Worm (Caenorhabditis elegans): ENCODE data around the gene F48A11.4.

- TF ChIP-seq W03F9.2 (tag; optimal IDR thresholded peaks at IDR 0.05) = peak; percentile 93
- peak; percentile 49 for TF ChIP-seq him-1 (tag; optimal IDR thresholded peaks at IDR 0.05)
These were observed 38.7 kb upstream of the F48A11.4 start for ce11 chrII:255124-255523.

Measured in whole organism, L4/young adult.